Fruit fly (Drosophila melanogaster) whole organism, embryonic: Measurements from ENCODE around the gene CG11396.

Experiments
- Abd-B ChIP-seq: fragments of 200-800 bp; sonication (Bioruptor generic); optimal IDR thresholded peaks from 2 replicates; lab custom pipeline; 2018; ENCODE audit warnings: missing biosample characterization, mild to moderate bottlenecking, missing genetic modification characterization, moderate library complexity
- Asciz ChIP-seq: fragments of 200-800 bp; sonication (Bioruptor generic); optimal IDR thresholded peaks from 2 replicates; lab custom pipeline; 2017; ENCODE audit warnings: missing biosample characterization, mild to moderate bottlenecking, missing genetic modification characterization, missing genetic modification reagents
- CG1024 ChIP-seq: fragments of 200-800 bp; sonication (Bioruptor generic); IDR thresholded peaks from 2 replicates; pipeline ENCODE4 v1.3.6; 2022; ENCODE audit warnings: missing biosample characterization, missing genetic modification characterization
- CG10431 ChIP-seq: fragments of 200-800 bp; sonication (Bioruptor generic); optimal IDR thresholded peaks from 3 replicates; lab custom pipeline; 2018; ENCODE audit warnings: missing biosample characterization, mild to moderate bottlenecking, missing genetic modification characterization
- CG11247 ChIP-seq: fragments of 200-800 bp; sonication (Bioruptor generic); IDR thresholded peaks from 2 replicates; pipeline ENCODE4 v1.3.6; 2022; ENCODE audit warnings: missing biosample characterization, missing genetic modification characterization
- CG12769 ChIP-seq: fragments of 200-800 bp; sonication (Bioruptor generic); optimal IDR thresholded peaks from 2 replicates; lab custom pipeline; 2019; ENCODE audit warnings: missing biosample characterization, mild to moderate bottlenecking, missing genetic modification characterization, moderate library complexity
- CG13296 ChIP-seq: fragments of 200-800 bp; sonication (Bioruptor generic); optimal IDR thresholded peaks from 3 replicates; lab custom pipeline; 2018; ENCODE audit warnings: missing biosample characterization, mild to moderate bottlenecking, missing genetic modification characterization
- CG13775 ChIP-seq: fragments of 200-800 bp; sonication (Bioruptor generic); optimal IDR thresholded peaks from 3 replicates; lab custom pipeline; 2017; ENCODE audit warnings: missing biosample characterization, mild to moderate bottlenecking, missing genetic modification characterization
- CG1529 ChIP-seq: fragments of 200-800 bp; sonication (Bioruptor generic); optimal IDR thresholded peaks from 3 replicates; lab custom pipeline; 2018; ENCODE audit warnings: missing biosample characterization, missing genetic modification characterization
- CG17361 ChIP-seq: fragments of 200-800 bp; sonication (Bioruptor generic); IDR thresholded peaks from 3 replicates; pipeline ENCODE4 v1.3.6; 2022; ENCODE audit warnings: missing biosample characterization, missing genetic modification characterization
- CG17385 ChIP-seq: fragments of 200-800 bp; sonication (Bioruptor generic); optimal IDR thresholded peaks from 3 replicates; lab custom pipeline; 2018; ENCODE audit warnings: missing biosample characterization, mild to moderate bottlenecking, missing genetic modification characterization
- CG18262 ChIP-seq: fragments of 200-800 bp; optimal IDR thresholded peaks from 3 replicates; lab custom pipeline; 2019; ENCODE audit warnings: missing biosample characterization, mild to moderate bottlenecking, missing genetic modification characterization, moderate library complexity
- CG2202 ChIP-seq: fragments of 200-800 bp; sonication (Bioruptor generic); optimal IDR thresholded peaks from 2 replicates; lab custom pipeline; 2018; ENCODE audit warnings: missing biosample characterization, mild to moderate bottlenecking, missing genetic modification characterization
- CG2712 ChIP-seq: fragments of 200-800 bp; optimal IDR thresholded peaks from 3 replicates; lab custom pipeline; 2019; ENCODE audit warnings: missing biosample characterization, mild to moderate bottlenecking, missing genetic modification characterization, moderate library complexity
- CG30403 ChIP-seq: fragments of 200-800 bp; sonication (Bioruptor generic); optimal IDR thresholded peaks from 3 replicates; lab custom pipeline; 2016; ENCODE audit warnings: missing biosample characterization, missing genetic modification characterization
- CG31388 ChIP-seq: fragments of 200-800 bp; sonication (Bioruptor generic); optimal IDR thresholded peaks from 2 replicates; lab custom pipeline; 2016; ENCODE audit warnings: missing biosample characterization, missing genetic modification characterization
- CG33557 ChIP-seq: fragments of 200-800 bp; sonication (Bioruptor generic); optimal IDR thresholded peaks from 2 replicates; lab custom pipeline; 2019; ENCODE audit warnings: missing biosample characterization, mild to moderate bottlenecking, missing genetic modification characterization, moderate library complexity
- CG3726 ChIP-seq: fragments of 200-800 bp; sonication (Bioruptor generic); IDR thresholded peaks from 3 replicates; pipeline ENCODE4, ENCODE4 v1.3.6; 2022; ENCODE audit warnings: missing biosample characterization, missing genetic modification characterization
- CG4360 ChIP-seq: fragments of 200-800 bp; sonication (Bioruptor generic); IDR thresholded peaks from 2 replicates; pipeline ENCODE4 v1.3.6; 2022; ENCODE audit warnings: missing biosample characterization, missing genetic modification characterization
- CG6689 ChIP-seq: fragments of 200-800 bp; sonication (Bioruptor generic); IDR thresholded peaks from 2 replicates; pipeline ENCODE4 v1.3.6; 2022; ENCODE audit warnings: missing biosample characterization, missing genetic modification characterization
- CG7839 ChIP-seq: fragments of 200-800 bp; sonication (Bioruptor generic); optimal IDR thresholded peaks from 3 replicates; lab custom pipeline; 2018; ENCODE audit warnings: missing biosample characterization, mild to moderate bottlenecking, missing genetic modification characterization, moderate library complexity
- CG9797 ChIP-seq: fragments of 200-800 bp; sonication (Bioruptor generic); optimal IDR thresholded peaks from 3 replicates; lab custom pipeline; 2018; ENCODE audit warnings: missing biosample characterization, mild to moderate bottlenecking, missing genetic modification characterization
- Camta ChIP-seq: fragments of 200-800 bp; sonication (Bioruptor generic); optimal IDR thresholded peaks from 2 replicates; lab custom pipeline; 2016; ENCODE audit warnings: missing biosample characterization, missing genetic modification characterization
- D ChIP-seq, 2 experiments: fragments of 200-800 bp in 1 of 2; fragments of >200 bp in 1 of 2; sonication (Bioruptor generic) in 1 of 2; optimal IDR thresholded peaks; 2 replicates in 1 of 2; 3 replicates in 1 of 2; lab custom pipeline; 2017; ENCODE audit warnings: mild to moderate bottlenecking in 1 of 2, missing biosample characterization in 1 of 2, missing genetic modification characterization in 1 of 2, missing genetic modification reagents in 1 of 2
- D19A ChIP-seq: fragments of 200-800 bp; optimal IDR thresholded peaks from 3 replicates; lab custom pipeline; 2019; ENCODE audit warnings: missing biosample characterization, mild to moderate bottlenecking, missing genetic modification characterization, moderate library complexity
- Dbx ChIP-seq: fragments of 200-800 bp; sonication (Bioruptor generic); IDR thresholded peaks from 3 replicates; pipeline ENCODE4 v1.3.6; 2022; ENCODE audit warnings: missing biosample characterization, missing genetic modification characterization
- Doc2 ChIP-seq: fragments of 200-800 bp; sonication (Bioruptor generic); IDR thresholded peaks from 2 replicates; pipeline ENCODE4 v1.3.6; 2022; ENCODE audit warnings: missing biosample characterization, missing genetic modification characterization
- ERR ChIP-seq: fragments of 200-800 bp; sonication (Bioruptor generic); optimal IDR thresholded peaks from 2 replicates; lab custom pipeline; 2016; ENCODE audit warnings: missing biosample characterization, missing genetic modification characterization
- Eip74EF ChIP-seq, 2 experiments: fragments of 200-800 bp in 1 of 2; fragments of >200 bp in 1 of 2; sonication (Bioruptor generic) in 1 of 2; optimal IDR thresholded peaks; 2 replicates each; lab custom pipeline; 2017 to 2019; ENCODE audit warnings: missing biosample characterization in 2 of 2, missing genetic modification characterization in 2 of 2, mild to moderate bottlenecking in 1 of 2, moderate library complexity in 1 of 2
- Gug ChIP-seq: fragments of 200-800 bp; sonication (Bioruptor generic); IDR thresholded peaks from 4 replicates; pipeline ENCODE4 v1.3.6; 2022; ENCODE audit warnings: missing biosample characterization, missing genetic modification characterization
- HLH3B ChIP-seq: fragments of 200-800 bp; sonication (Bioruptor generic); IDR thresholded peaks from 2 replicates; pipeline ENCODE4 v1.3.6; 2022; ENCODE audit warnings: missing biosample characterization, missing genetic modification characterization
- Max ChIP-seq: fragments of 200-800 bp; sonication (Bioruptor generic); optimal IDR thresholded peaks from 2 replicates; lab custom pipeline; 2016; ENCODE audit warnings: missing biosample characterization, mild to moderate bottlenecking, missing genetic modification characterization
- Oli ChIP-seq: fragments of 200-800 bp; sonication (Bioruptor generic); optimal IDR thresholded peaks from 2 replicates; lab custom pipeline; 2018; ENCODE audit warnings: missing biosample characterization, mild to moderate bottlenecking, missing genetic modification characterization, moderate library complexity
- Rfx ChIP-seq: fragments of 200-800 bp; sonication (Bioruptor generic); IDR thresholded peaks from 2 replicates; pipeline ENCODE4 v1.3.6; 2022; ENCODE audit warnings: missing biosample characterization, missing genetic modification characterization
- Side ChIP-seq: fragments of 200-800 bp; sonication (Bioruptor generic); optimal IDR thresholded peaks from 2 replicates; lab custom pipeline; 2016; ENCODE audit warnings: missing biosample characterization, missing genetic modification characterization
- Tbp ChIP-seq: fragments of >200 bp; optimal IDR thresholded peaks from 2 replicates; lab custom pipeline; 2018; ENCODE audit warnings: missing biosample characterization, missing genetic modification characterization
- ash1 ChIP-seq: fragments of 200-800 bp; sonication (Bioruptor generic); optimal IDR thresholded peaks from 2 replicates; lab custom pipeline; 2018; ENCODE audit warnings: missing biosample characterization, mild to moderate bottlenecking, missing genetic modification characterization
- chinmo ChIP-seq: fragments of 200-800 bp; sonication (Bioruptor generic); IDR thresholded peaks from 4 replicates; pipeline ENCODE4 v1.3.6; 2022; ENCODE audit warnings: missing biosample characterization, missing genetic modification characterization; ENCODE audit not compliant: partially characterized antibody
- chm ChIP-seq: fragments of 200-800 bp; sonication (Bioruptor generic); IDR thresholded peaks from 2 replicates; pipeline ENCODE4 v1.3.6; 2022; ENCODE audit warnings: missing biosample characterization, missing genetic modification characterization
- disco-r ChIP-seq: fragments of 200-800 bp; sonication (Bioruptor generic); optimal IDR thresholded peaks from 2 replicates; lab custom pipeline; 2016; ENCODE audit warnings: missing biosample characterization, missing genetic modification characterization
- dmrt11E ChIP-seq: fragments of 200-800 bp; sonication (Bioruptor generic); optimal IDR thresholded peaks from 3 replicates; lab custom pipeline; 2018; ENCODE audit warnings: missing biosample characterization, mild to moderate bottlenecking, missing genetic modification characterization, moderate library complexity
- dysf ChIP-seq: fragments of 200-800 bp; sonication (Bioruptor generic); IDR thresholded peaks from 3 replicates; pipeline ENCODE4 v1.3.6; 2022; ENCODE audit warnings: missing biosample characterization, missing genetic modification characterization
- onecut ChIP-seq: fragments of 200-800 bp; sonication (Bioruptor generic); IDR thresholded peaks from 2 replicates; pipeline ENCODE4 v1.3.6; 2022; ENCODE audit warnings: missing biosample characterization, missing genetic modification characterization
- sim ChIP-seq: fragments of 200-800 bp; sonication (Bioruptor generic); IDR thresholded peaks from 2 replicates; pipeline ENCODE4 v1.3.6; 2022; ENCODE audit warnings: missing biosample characterization, missing genetic modification characterization
- slbo ChIP-seq: fragments of 200-800 bp; sonication (Bioruptor generic); IDR thresholded peaks from 2 replicates; pipeline ENCODE4 v1.3.6; 2022; ENCODE audit warnings: missing biosample characterization, missing genetic modification characterization
- sna ChIP-seq: fragments of 200-800 bp; sonication (Bioruptor generic); IDR thresholded peaks from 2 replicates; pipeline ENCODE4 v1.3.6; 2022; ENCODE audit warnings: missing biosample characterization, missing genetic modification characterization; ENCODE audit not compliant: partially characterized antibody
- stwl ChIP-seq: fragments of 200-800 bp; sonication (Bioruptor generic); optimal IDR thresholded peaks from 3 replicates; lab custom pipeline; 2018; ENCODE audit warnings: missing biosample characterization, mild to moderate bottlenecking, missing genetic modification characterization, moderate library complexity
- zen ChIP-seq: fragments of 200-800 bp; sonication (Bioruptor generic); optimal IDR thresholded peaks from 3 replicates; lab custom pipeline; 2018; ENCODE audit warnings: missing biosample characterization, mild to moderate bottlenecking, missing genetic modification characterization, moderate library complexity

Gene CG11396

dm6 chr3L:20771001-20771890, 16.7 kb downstream of the CG11396 start, which contains the start of the genes CG4042 and Pitslre (continued):
- no peak for TF ChIP-seq CG1529 (GFP tag; lab: Kevin White, UChicago)
- no peak for TF ChIP-seq D (optimal IDR thresholded peaks at IDR 0.05; lab: Kevin White, UChicago)
- TF ChIP-seq D (GFP tag; optimal IDR thresholded peaks at IDR 0.05; lab: Kevin White, UChicago): peak; percentile 28
- no peak for TF ChIP-seq disco-r (GFP tag; lab: Kevin White, UChicago)
- TF ChIP-seq HLH3B (GFP tag; lab: Robert Waterston, UW): no peak
- TF ChIP-seq CG13296 (GFP tag; lab: Kevin White, UChicago): peak; percentile 47
- no peak for TF ChIP-seq CG17361 (GFP tag; lab: Robert Waterston, UW)
- no peak for TF ChIP-seq sim (GFP tag; lab: Robert Waterston, UW)
- peak; percentile 44 for TF ChIP-seq slbo (GFP tag; lab: Robert Waterston, UW)
- TF ChIP-seq CG9797: no peak
- peak; percentile 69; the same call in 1 of the 2 replicates for TF ChIP-seq sna (GFP tag; lab: Robert Waterston, UW)
- TF ChIP-seq chinmo (GFP tag; lab: Robert Waterston, UW): 0 out of 4 replicates have a peak, but pooled peaks have one; percentile 15
- TF ChIP-seq Gug (GFP tag; lab: Robert Waterston, UW): no peak
- peak; percentile 28 for TF ChIP-seq Oli (tag; lab: Kevin White, UChicago)
- no peak for TF ChIP-seq Eip74EF (GFP tag; optimal IDR thresholded peaks at IDR 0.05; lab: Kevin White, UChicago)
- peak; percentile 18 for TF ChIP-seq dmrt11E (tag; lab: Kevin White, UChicago)
- TF ChIP-seq Side: no peak
- no peak for TF ChIP-seq CG11247 (GFP tag; lab: Robert Waterston, UW)
- no peak for TF ChIP-seq CG12769 (tag; lab: Kevin White, UChicago)
- TF ChIP-seq CG4360: no peak
- no peak for TF ChIP-seq CG31388 (GFP tag; lab: Kevin White, UChicago)
- no peak for TF ChIP-seq Abd-B
- TF ChIP-seq CG30403 (GFP tag; lab: Kevin White, UChicago): peak; percentile 76
- peak; percentile 60 for TF ChIP-seq CG2712 (tag; lab: Kevin White, UChicago)
- TF ChIP-seq ERR (GFP tag; lab: Kevin White, UChicago): no peak
- TF ChIP-seq D19A (tag; lab: Kevin White, UChicago): peak; percentile 37
- TF ChIP-seq Dbx (GFP tag; lab: Robert Waterston, UW): 0 out of 3 replicates have a peak, but pooled peaks have one; percentile 37
- peak; percentile 30 for TF ChIP-seq CG7839 (tag; lab: Kevin White, UChicago)
- TF ChIP-seq CG6689 (GFP tag; lab: Robert Waterston, UW): peak; percentile 65
- TF ChIP-seq CG3726 (GFP tag; lab: Robert Waterston, UW): no peak
- no peak for TF ChIP-seq CG1024 (GFP tag; lab: Robert Waterston, UW)
- no peak for TF ChIP-seq Tbp (GFP tag; lab: Kevin White, UChicago)
- TF ChIP-seq zen (tag; lab: Kevin White, UChicago): no peak
- TF ChIP-seq CG13775 (GFP tag; lab: Kevin White, UChicago): peak; percentile 45
- no peak for TF ChIP-seq Doc2 (GFP tag; lab: Robert Waterston, UW)
- TF ChIP-seq CG17385: peak; percentile 32
- peak; percentile 6 for TF ChIP-seq stwl (tag; lab: Kevin White, UChicago)
- TF ChIP-seq CG33557 (GFP tag; lab: Kevin White, UChicago): no peak
- no peak for TF ChIP-seq chm
- TF ChIP-seq Max (GFP tag; lab: Kevin White, UChicago): peak; percentile 59
- TF ChIP-seq ash1 (GFP tag; lab: Kevin White, UChicago): no peak
- TF ChIP-seq CG10431 (GFP tag; lab: Kevin White, UChicago): peak; percentile 7
- TF ChIP-seq CG18262 (tag; lab: Kevin White, UChicago): peak; percentile 28
- TF ChIP-seq dysf (GFP tag; lab: Robert Waterston, UW): peak; percentile 36; the same call in 1 of the 3 replicates
- TF ChIP-seq Asciz: peak; percentile 22
- TF ChIP-seq Rfx (GFP tag; lab: Robert Waterston, UW): peak; percentile 49
- no peak for TF ChIP-seq onecut (GFP tag; lab: Robert Waterston, UW)
- TF ChIP-seq CG2202 (tag; lab: Kevin White, UChicago): no peak
- TF ChIP-seq Camta (GFP tag; lab: Kevin White, UChicago): no peak
